Worm (Caenorhabditis elegans) whole organism, young adult: ENCODE results near the gene npr-18.

Experiments used
- B0035.1 ChIP-seq: sonication (generic microtip); optimal IDR thresholded peaks from 2 replicates; lab custom pipeline; 2016; ENCODE audit warnings: missing genetic modification characterization, mild to moderate bottlenecking, missing compliant biosample characterization, missing genotype, missing genetic modification reagents
- C17E4.6 ChIP-seq: fragments of 200-800 bp; sonication (Bioruptor generic); IDR thresholded peaks from 2 replicates; pipeline ENCODE4 v1.3.6; 2022; ENCODE audit warnings: missing genetic modification reagents, missing genetic modification characterization, missing compliant biosample characterization
- D2030.7 ChIP-seq: fragments of 200-800 bp; sonication (Bioruptor generic); IDR thresholded peaks from 2 replicates; pipeline ENCODE4 v1.3.6; 2022; ENCODE audit warnings: missing genetic modification reagents, missing genetic modification characterization, missing compliant biosample characterization
- F23B12.7 ChIP-seq: sonication (generic microtip); optimal IDR thresholded peaks from 2 replicates; lab custom pipeline; 2017; ENCODE audit warnings: missing genetic modification characterization, mild to moderate bottlenecking, missing compliant biosample characterization, antibody characterized with exemption, moderate library complexity; ENCODE audit not compliant: insufficient read depth
- F37B4.10 ChIP-seq: fragments of 200-800 bp; sonication (Bioruptor generic); IDR thresholded peaks from 2 replicates; pipeline ENCODE4 v1.3.6; 2022; ENCODE audit warnings: missing genetic modification characterization, missing compliant biosample characterization
- F49E8.2 ChIP-seq: sonication (generic microtip); optimal IDR thresholded peaks from 3 replicates; lab custom pipeline; 2017; ENCODE audit warnings: missing genetic modification characterization, mild to moderate bottlenecking, missing compliant biosample characterization, antibody characterized with exemption, moderate library complexity; ENCODE audit not compliant: insufficient read depth
- K11D2.4 ChIP-seq: fragments of 200-800 bp; sonication (Bioruptor generic); IDR thresholded peaks from 2 replicates; pipeline ENCODE4 v1.3.6; 2022; ENCODE audit warnings: missing genetic modification reagents, missing genetic modification characterization, missing compliant biosample characterization
- K12H6.12 ChIP-seq: fragments of 200-800 bp; sonication (Bioruptor generic); optimal IDR thresholded peaks from 2 replicates; lab custom pipeline; 2018; ENCODE audit warnings: mild to moderate bottlenecking, missing genetic modification characterization, missing compliant biosample characterization
- T07F8.4 ChIP-seq: sonication (generic microtip); optimal IDR thresholded peaks from 2 replicates; lab custom pipeline; 2016; ENCODE audit warnings: mild to moderate bottlenecking, missing genetic modification characterization, moderate library complexity, missing compliant biosample characterization
- T26A5.8 ChIP-seq: sonication (generic microtip); optimal IDR thresholded peaks from 2 replicates; lab custom pipeline; 2016; ENCODE audit warnings: missing genetic modification characterization, missing compliant biosample characterization
- ZK185.1 ChIP-seq: sonication (generic microtip); optimal IDR thresholded peaks from 2 replicates; lab custom pipeline; 2016; ENCODE audit warnings: mild to moderate bottlenecking, missing genetic modification characterization, missing compliant biosample characterization; ENCODE audit not compliant: poor library complexity, severe bottlenecking
- aptf-3 ChIP-seq: fragments of 200-800 bp; sonication (Bioruptor generic); IDR thresholded peaks from 2 replicates; pipeline ENCODE4 v1.3.6; 2022; ENCODE audit warnings: missing genetic modification characterization, missing compliant biosample characterization
- atf-7 ChIP-seq: sonication (generic microtip); optimal IDR thresholded peaks from 2 replicates; lab custom pipeline; 2017; ENCODE audit warnings: mild to moderate bottlenecking, missing genetic modification characterization, missing compliant biosample characterization
- athp-1 ChIP-seq: sonication (generic microtip); optimal IDR thresholded peaks from 2 replicates; lab custom pipeline; 2017; ENCODE audit warnings: mild to moderate bottlenecking, missing genetic modification characterization, missing compliant biosample characterization
- ceh-40 ChIP-seq: fragments of 200-800 bp; sonication (Bioruptor generic); IDR thresholded peaks from 2 replicates; pipeline ENCODE4 v1.3.6; 2022; ENCODE audit warnings: missing genetic modification characterization, missing compliant biosample characterization
- dox-1 ChIP-seq: fragments of 200-800 bp; sonication (Bioruptor generic); IDR thresholded peaks from 2 replicates; pipeline ENCODE4 v1.3.6; 2022; ENCODE audit warnings: missing genetic modification reagents, missing genetic modification characterization, missing compliant biosample characterization
- dpff-1 ChIP-seq: sonication (generic microtip); optimal IDR thresholded peaks from 2 replicates; lab custom pipeline; 2017; ENCODE audit warnings: mild to moderate bottlenecking, missing genetic modification characterization, missing compliant biosample characterization
- ets-4 ChIP-seq: fragments of 200-800 bp; sonication (Bioruptor generic); optimal IDR thresholded peaks from 2 replicates; lab custom pipeline; 2018; ENCODE audit warnings: mild to moderate bottlenecking, missing genetic modification characterization, missing compliant biosample characterization
- hmg-1.2 ChIP-seq: fragments of 200-800 bp; sonication (Bioruptor generic); IDR thresholded peaks from 2 replicates; pipeline ENCODE4 v1.3.6; 2022; ENCODE audit warnings: missing genetic modification reagents, missing genetic modification characterization, missing compliant biosample characterization
- let-526 ChIP-seq: fragments of 200-800 bp; sonication (Bioruptor generic); IDR thresholded peaks from 2 replicates; pipeline ENCODE4 v1.3.6; 2022; ENCODE audit warnings: missing genetic modification reagents, missing genetic modification characterization, missing compliant biosample characterization
- lsy-27 ChIP-seq: sonication (generic microtip); optimal IDR thresholded peaks from 2 replicates; lab custom pipeline; 2017; ENCODE audit warnings: missing genetic modification characterization, mild to moderate bottlenecking, missing compliant biosample characterization, antibody characterized with exemption, missing genotype, borderline replicate concordance; ENCODE audit not compliant: insufficient read depth
- mcd-1 ChIP-seq: fragments of 200-800 bp; sonication (Bioruptor generic); IDR thresholded peaks from 2 replicates; pipeline ENCODE4 v1.3.6; 2022; ENCODE audit warnings: missing genetic modification reagents, missing genetic modification characterization, missing compliant biosample characterization
- mel-28 ChIP-seq: sonication (generic microtip); optimal IDR thresholded peaks from 2 replicates; lab custom pipeline; 2016; ENCODE audit warnings: borderline replicate concordance, mild to moderate bottlenecking, missing genetic modification characterization, missing compliant biosample characterization
- nhr-179 ChIP-seq: sonication (generic microtip); optimal IDR thresholded peaks from 2 replicates; lab custom pipeline; 2016; ENCODE audit warnings: mild to moderate bottlenecking, missing genetic modification characterization, missing compliant biosample characterization
- nhr-80 ChIP-seq: sonication (generic microtip); optimal IDR thresholded peaks from 2 replicates; lab custom pipeline; 2016; ENCODE audit warnings: missing genetic modification characterization, missing compliant biosample characterization
- nhr-90 ChIP-seq: sonication (generic microtip); optimal IDR thresholded peaks from 2 replicates; lab custom pipeline; 2016; ENCODE audit warnings: missing genotype, mild to moderate bottlenecking, missing genetic modification characterization, missing compliant biosample characterization
- pbrm-1 ChIP-seq: fragments of 200-800 bp; sonication (Bioruptor generic); IDR thresholded peaks from 2 replicates; pipeline ENCODE4 v1.3.6; 2022; ENCODE audit warnings: missing genetic modification reagents, missing genetic modification characterization, missing compliant biosample characterization
- rpc-1 ChIP-seq, 2 experiments: fragments of 150-350 bp in 1 of 2; sonication (generic microtip) in 1 of 2; optimal IDR thresholded peaks; 2 replicates each; lab custom pipeline; 2014 to 2018; ENCODE audit warnings: missing biosample characterization in 1 of 2, missing genetic modification characterization in 1 of 2, missing genetic modification reagents in 1 of 2, missing genotype in 1 of 2
- sdz-38 ChIP-seq: sonication (generic microtip); optimal IDR thresholded peaks from 2 replicates; lab custom pipeline; 2016; ENCODE audit warnings: missing genotype, missing genetic modification characterization, missing compliant biosample characterization
- snpc-4 ChIP-seq, 5 experiments: fragments of 150-350 bp in 1 of 5; sonication (generic microtip) in 4 of 5; optimal IDR thresholded peaks; 2 replicates each; lab custom pipeline; 2014 to 2018; ENCODE audit warnings: missing genetic modification characterization in 5 of 5, missing biosample characterization in 3 of 5, antibody characterized with exemption in 2 of 5, mild to moderate bottlenecking in 2 of 5, missing compliant biosample characterization in 2 of 5, missing genotype in 2 of 5, moderate library complexity in 2 of 5, missing genetic modification reagents in 1 of 5
- tbp1 ChIP-seq: fragments of 200-800 bp; sonication (Bioruptor generic); optimal IDR thresholded peaks from 2 replicates; lab custom pipeline; 2018; ENCODE audit warnings: mild to moderate bottlenecking, missing genetic modification characterization, missing compliant biosample characterization
- tlf-1 ChIP-seq: fragments of 200-800 bp; sonication (Bioruptor generic); optimal IDR thresholded peaks from 2 replicates; lab custom pipeline; 2018; ENCODE audit warnings: mild to moderate bottlenecking, missing genetic modification characterization, missing compliant biosample characterization
- unc-130 ChIP-seq: sonication (generic microtip); optimal IDR thresholded peaks from 2 replicates; lab custom pipeline; 2016; ENCODE audit warnings: missing genetic modification reagents, missing genetic modification characterization, missing compliant biosample characterization
- xnd-1 ChIP-seq: sonication (generic microtip); optimal IDR thresholded peaks from 2 replicates; lab custom pipeline; 2016; ENCODE audit warnings: missing genotype, missing genetic modification reagents, missing genetic modification characterization, missing compliant biosample characterization
- zim-3 ChIP-seq: sonication (generic microtip); optimal IDR thresholded peaks from 2 replicates; lab custom pipeline; 2017; ENCODE audit warnings: mild to moderate bottlenecking, missing genetic modification characterization, moderate library complexity, missing compliant biosample characterization
- ztf-22 ChIP-seq: fragments of 200-800 bp; sonication (Bioruptor generic); optimal IDR thresholded peaks from 2 replicates; lab custom pipeline; 2018; ENCODE audit warnings: mild to moderate bottlenecking, missing genetic modification characterization, moderate library complexity, missing compliant biosample characterization
- ztf-25 ChIP-seq: fragments of 200-800 bp; sonication (Bioruptor generic); IDR thresholded peaks from 2 replicates; pipeline ENCODE4 v1.3.6; 2022; ENCODE audit warnings: missing genetic modification reagents, missing genetic modification characterization, missing compliant biosample characterization
- ztf-26 ChIP-seq: sonication (generic microtip); optimal IDR thresholded peaks from 2 replicates; lab custom pipeline; 2017; ENCODE audit warnings: missing genetic modification characterization, missing compliant biosample characterization

The npr-18 gene

DNA sequence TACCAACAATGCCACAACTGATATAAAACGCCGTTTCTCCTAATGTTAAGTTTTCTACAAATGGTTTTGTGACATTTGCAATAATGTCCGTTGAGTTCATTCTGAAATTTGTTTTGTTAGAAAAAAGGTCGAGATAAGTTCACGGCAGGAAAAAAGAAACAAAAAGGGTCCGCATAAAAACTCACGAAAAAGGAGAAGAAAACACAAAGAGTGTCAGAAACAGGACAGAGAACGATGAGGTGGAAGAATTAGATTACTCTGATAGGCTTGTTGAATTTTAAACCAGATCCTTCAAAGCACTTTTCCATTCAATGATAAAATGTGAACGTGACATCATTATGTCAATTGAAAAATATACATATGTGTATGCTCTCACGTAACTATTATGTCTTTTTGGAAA, 37.5 kb upstream of the npr-18 start, which contains the start of gene aex-2:
TSS of gene aex-2 (minus strand) at position 101 of the 400 bp plus-strand sequence.
- TF ChIP-seq sdz-38 (tag; lab: Kevin White, UChicago) (no peak), mcd-1 (GFP tag; lab: Robert Waterston, UW) (no peak), tlf-1 (GFP tag; lab: Kevin White, UChicago) (no peak), B0035.1 (no peak), lsy-27 (tag; lab: Kevin White, UChicago) (no peak), dox-1 (GFP tag; lab: Robert Waterston, UW) (no peak), dpff-1 (tag; lab: Kevin White, UChicago) (no peak), ztf-26 (tag; lab: Kevin White, UChicago) (no peak), aptf-3 (GFP tag; lab: Robert Waterston, UW) (no peak), pbrm-1 (GFP tag; lab: Robert Waterston, UW) (no peak), D2030.7 (GFP tag; lab: Robert Waterston, UW) (no peak), zim-3 (tag; lab: Kevin White, UChicago) (no peak), tbp1 (GFP tag; lab: Kevin White, UChicago) (no peak), unc-130 (GFP tag; lab: Kevin White, UChicago) (no peak), nhr-90 (no peak), ets-4 (GFP tag; lab: Kevin White, UChicago) (no peak)

ce11 chrX:9653478-9653877, 37.1 kb upstream of the npr-18 start:
- TF ChIP-seq snpc-4 (GFP tag; optimal IDR thresholded peaks at IDR 0.05; lab: Kevin White, UChicago) (no peak), snpc-4 (tag; optimal IDR thresholded peaks at IDR 0.05; lab: Kevin White, UChicago) (no peak), F23B12.7 (no peak), nhr-179 (tag; lab: Kevin White, UChicago) (no peak), ztf-25 (no peak), K11D2.4 (GFP tag; lab: Robert Waterston, UW) (no peak), athp-1 (tag; lab: Kevin White, UChicago) (no peak), let-526 (GFP tag; lab: Robert Waterston, UW) (no peak), C17E4.6 (no peak), atf-7 (tag; lab: Kevin White, UChicago) (no peak), F37B4.10 (no peak), dox-1 (GFP tag; lab: Robert Waterston, UW) (no peak), mel-28 (tag; lab: Kevin White, UChicago) (no peak), ztf-22 (GFP tag; lab: Kevin White, UChicago) (no peak), ceh-40 (GFP tag; lab: Robert Waterston, UW) (no peak), T07F8.4 (tag; lab: Kevin White, UChicago) (no peak), K12H6.12 (no peak), hmg-1.2 (GFP tag; lab: Robert Waterston, UW) (no peak)
- TF ChIP-seq, all 124 proteins: peak for 0

DNA sequence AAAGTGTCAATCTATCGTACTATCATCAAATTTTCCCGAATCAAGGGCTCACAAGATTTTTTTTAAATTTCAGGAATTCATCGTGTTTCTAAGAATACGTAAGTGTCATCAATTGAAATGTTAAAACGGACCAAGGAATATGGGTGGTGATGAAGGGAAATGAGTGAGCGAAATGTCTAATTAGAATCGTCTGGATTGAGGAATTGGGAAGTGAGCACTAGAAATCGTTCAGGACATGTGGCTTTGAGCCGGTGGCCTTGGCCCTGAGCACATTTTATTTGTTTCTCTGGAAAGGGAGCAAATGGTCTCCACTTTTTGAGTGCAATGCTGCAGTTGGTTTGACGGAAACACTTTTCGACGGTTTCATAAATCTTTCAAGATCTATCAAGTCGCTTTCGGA, 36.3 kb upstream of the npr-18 start:
- TF ChIP-seq rpc-1 (optimal IDR thresholded peaks at IDR 0.05; lab: Kevin White, UChicago) (no peak), rpc-1 (tag; optimal IDR thresholded peaks at IDR 0.05; lab: Kevin White, UChicago) (no peak), nhr-80 (tag; lab: Kevin White, UChicago) (no peak), xnd-1 (tag; lab: Kevin White, UChicago) (no peak), T26A5.8 (no peak), ZK185.1 (no peak), F49E8.2 (no peak)
